Fruit fly (Drosophila melanogaster): ENCODE measurements around the gene dy.

Gene dy

dm6 chrX:11720138-11720537 lies 58.4 kb downstream of the dy start, which contains the start of gene Tango10 (continued):
- TF ChIP-seq BEAF-32 (GFP tag; optimal IDR thresholded peaks at IDR 0.05): peak; percentile 85
- TF ChIP-seq zf30C (GFP tag; optimal IDR thresholded peaks at IDR 0.05): no peak
- TF ChIP-seq Six4 (GFP tag; optimal IDR thresholded peaks at IDR 0.05): no peak
- TF ChIP-seq nerfin-1 (tag; optimal IDR thresholded peaks at IDR 0.05): peak; percentile 51
- TF ChIP-seq kni (GFP tag; optimal IDR thresholded peaks at IDR 0.05): no peak
- peak; percentile 83 for TF ChIP-seq amos (GFP tag; IDR thresholded peaks at IDR 0.05; ENCODE audit: partially characterized antibody)
- TF ChIP-seq sob (GFP tag; IDR thresholded peaks at IDR 0.05): peak; percentile 61
- TF ChIP-seq CG18764 (GFP tag; optimal IDR thresholded peaks at IDR 0.05): peak; percentile 96
- TF ChIP-seq exex (tag; optimal IDR thresholded peaks at IDR 0.05): peak; percentile 12
- TF ChIP-seq pfk (GFP tag; optimal IDR thresholded peaks at IDR 0.05): no peak
- no peak for TF ChIP-seq sd (tag; optimal IDR thresholded peaks at IDR 0.05)
- TF ChIP-seq tx (GFP tag; optimal IDR thresholded peaks at IDR 0.05): peak; percentile 18
- TF ChIP-seq CG17829 (tag; optimal IDR thresholded peaks at IDR 0.05): peak; percentile 26
- TF ChIP-seq CG17328 (GFP tag; IDR thresholded peaks at IDR 0.05): no peak; the same call in 1 of the 2 replicates
- no peak for TF ChIP-seq ro (GFP tag; IDR thresholded peaks at IDR 0.05)
- TF ChIP-seq Gug (GFP tag; IDR thresholded peaks at IDR 0.05): no peak; the same call in 3 of the 4 replicates
- peak; percentile 67; the same call in 1 of the 3 replicates for TF ChIP-seq hb (GFP tag; IDR thresholded peaks at IDR 0.05; ENCODE audit: partially characterized antibody)
- TF ChIP-seq CG1602 (GFP tag; optimal IDR thresholded peaks at IDR 0.05): peak; percentile 34
- peak; percentile 60 for TF ChIP-seq dmrt11E (tag; optimal IDR thresholded peaks at IDR 0.05)
- no peak for TF ChIP-seq Neu2 (GFP tag; optimal IDR thresholded peaks at IDR 0.05; ENCODE audit: borderline replicate concordance)
- no peak for TF ChIP-seq twi (tag; optimal IDR thresholded peaks at IDR 0.05)
- no peak for TF ChIP-seq ttk (GFP tag; IDR thresholded peaks at IDR 0.05)
- peak; percentile 51 for TF ChIP-seq fu2 (GFP tag; optimal IDR thresholded peaks at IDR 0.05)
- TF ChIP-seq Xrp1 (GFP tag; IDR thresholded peaks at IDR 0.05): peak; percentile 56; the same call in 1 of the 2 replicates
- TF ChIP-seq mirr (GFP tag; optimal IDR thresholded peaks at IDR 0.05): no peak
- peak; percentile 45; the same call in 2 of the 3 replicates for TF ChIP-seq CG17361 (GFP tag; IDR thresholded peaks at IDR 0.05)
- TF ChIP-seq C15 (GFP tag; IDR thresholded peaks at IDR 0.05): 0 out of 3 replicates have a peak, but pooled peaks have one; percentile 18
- no peak for TF ChIP-seq Poxn (GFP tag; IDR thresholded peaks at IDR 0.05)
- no peak for TF ChIP-seq H2.0 (GFP tag; IDR thresholded peaks at IDR 0.05)
- TF ChIP-seq toy (GFP tag; IDR thresholded peaks at IDR 0.05): no peak
- no peak for TF ChIP-seq CG6683 (GFP tag; optimal IDR thresholded peaks at IDR 0.05)
- no peak for TF ChIP-seq yki (optimal IDR thresholded peaks at IDR 0.05)
- peak; percentile 20 for TF ChIP-seq her (GFP tag; optimal IDR thresholded peaks at IDR 0.05)
- TF ChIP-seq Usf (GFP tag; optimal IDR thresholded peaks at IDR 0.05): no peak
- TF ChIP-seq CG8359 (GFP tag; optimal IDR thresholded peaks at IDR 0.05; ENCODE audit: borderline replicate concordance): no peak
- TF ChIP-seq pho (GFP tag; optimal IDR thresholded peaks at IDR 0.05): peak; percentile 63
- TF ChIP-seq sna (GFP tag; IDR thresholded peaks at IDR 0.05; ENCODE audit: partially characterized antibody): peak; percentile 91
- no peak for TF ChIP-seq Nf-YA (GFP tag; IDR thresholded peaks at IDR 0.05)
- TF ChIP-seq hbn (GFP tag; IDR thresholded peaks at IDR 0.05; ENCODE audit: partially characterized antibody): peak; percentile 75
- TF ChIP-seq CG9609 (GFP tag; optimal IDR thresholded peaks at IDR 0.05): no peak
- TF ChIP-seq Ets65A (GFP tag): peak; percentile 48
- no peak for TF ChIP-seq CG18619 (GFP tag; optimal IDR thresholded peaks at IDR 0.05)
- TF ChIP-seq Camta (GFP tag; optimal IDR thresholded peaks at IDR 0.05): peak; percentile 52
- no peak for TF ChIP-seq da (GFP tag; optimal IDR thresholded peaks at IDR 0.05)
- no peak for TF ChIP-seq rib (GFP tag; IDR thresholded peaks at IDR 0.05)
- no peak for TF ChIP-seq emc (GFP tag; optimal IDR thresholded peaks at IDR 0.05)
- no peak for TF ChIP-seq CG6813 (GFP tag; optimal IDR thresholded peaks at IDR 0.05)
- TF ChIP-seq CG3281 (GFP tag; optimal IDR thresholded peaks at IDR 0.05): peak; percentile 61
- TF ChIP-seq CG6791 (GFP tag; IDR thresholded peaks at IDR 0.05; ENCODE audit: partially characterized antibody): peak; percentile 70; the same call in 2 of the 3 replicates
- TF ChIP-seq hth (optimal IDR thresholded peaks at IDR 0.05): no peak
- no peak for TF ChIP-seq CrebB (tag; optimal IDR thresholded peaks at IDR 0.05)
